Fruit fly (Drosophila melanogaster): ENCODE data around the gene GluRIIA.

DNA sequence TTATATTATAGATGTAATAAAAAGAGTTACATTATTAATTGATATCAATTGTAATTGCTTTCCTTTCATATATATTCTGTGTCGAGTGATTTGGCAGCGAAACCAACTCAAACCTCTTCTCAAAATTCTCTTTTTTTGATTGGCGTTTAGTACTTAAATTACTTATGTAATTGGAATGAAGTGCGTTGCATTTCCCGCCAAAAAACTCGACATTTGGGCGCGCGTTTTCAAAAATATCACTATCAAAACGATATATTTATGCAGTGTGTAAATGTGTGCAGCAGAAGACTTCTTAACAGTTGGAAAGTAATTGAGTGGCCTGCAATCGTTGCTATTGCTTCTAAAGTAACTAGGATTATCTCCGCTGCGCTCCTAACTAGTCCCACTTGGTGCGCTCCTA is 17.8 kb upstream of the GluRIIA start:
- TF ChIP-seq repo (GFP tag; optimal IDR thresholded peaks at IDR 0.05) (no peak), Oli (tag; optimal IDR thresholded peaks at IDR 0.05) (no peak)
